Worm (Caenorhabditis elegans): ENCODE data around the gene mgl-3.

The mgl-3 gene

DNA sequence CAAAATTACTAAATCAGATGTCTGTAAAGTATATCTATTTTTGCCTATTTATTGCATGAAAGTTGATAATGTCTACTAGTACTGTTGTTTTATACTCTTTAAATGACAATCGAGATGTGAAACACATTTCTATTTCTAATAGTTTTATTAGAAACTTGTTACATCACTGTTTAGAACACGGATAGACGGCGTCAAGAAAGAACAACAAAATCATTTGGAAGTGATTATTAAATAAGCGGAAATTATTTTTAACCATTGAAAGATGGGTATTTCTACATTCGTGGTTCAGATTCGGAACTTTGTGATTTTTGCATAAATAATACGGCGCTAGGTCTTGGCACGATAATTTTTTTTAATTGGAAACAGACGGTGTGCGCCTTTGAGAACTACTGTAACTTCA lies 34.3 kb downstream of the mgl-3 start (continued):
- TF ChIP-seq hsf-1 (GFP tag; IDR thresholded peaks at IDR 0.05) (peak; percentile 25; the same call in 1 of the 2 replicates), lin-26 (GFP tag; IDR thresholded peaks at IDR 0.05) (no peak), rcor-1 (GFP tag; IDR thresholded peaks at IDR 0.05) (peak; percentile 23; the same call in 1 of the 2 replicates), mxl-1 (tag; optimal IDR thresholded peaks at IDR 0.05) (no peak), tbx-9 (tag; optimal IDR thresholded peaks at IDR 0.05; ENCODE audit: borderline replicate concordance) (no peak), ekl-4 (GFP tag; IDR thresholded peaks at IDR 0.05) (peak; percentile 48; the same call in 1 of the 2 replicates), B0336.3 (GFP tag; IDR thresholded peaks at IDR 0.05) (0 out of 2 replicates have a peak, but pooled peaks have one; percentile 32), B0035.1 (tag; optimal IDR thresholded peaks at IDR 0.05) (no peak), dox-1 (GFP tag; IDR thresholded peaks at IDR 0.05) (no peak; the same call in 1 of the 2 replicates), ztf-6 (GFP tag; IDR thresholded peaks at IDR 0.05) (no peak), tlf-1 (GFP tag; optimal IDR thresholded peaks at IDR 0.05) (peak; percentile 11), zfh-2 (GFP tag; conservative IDR thresholded peaks at IDR 0.05) (no peak), unc-62 (GFP tag; optimal IDR thresholded peaks at IDR 0.05) (no peak), snpc-3.4 (tag; optimal IDR thresholded peaks at IDR 0.05) (peak; percentile 2), ceh-91 (GFP tag; IDR thresholded peaks at IDR 0.05) (0 out of 2 replicates have a peak, but pooled peaks have one; percentile 20), nfya-2 (GFP tag; IDR thresholded peaks at IDR 0.05) (no peak; the same call in 1 of the 2 replicates), lin-35 (GFP tag; optimal IDR thresholded peaks at IDR 0.05) (peak in 1 of 3 experiments; percentile 42), F57C9.4 (tag; optimal IDR thresholded peaks at IDR 0.05) (no peak), pha-4 (tag; optimal IDR thresholded peaks at IDR 0.05) (no peak), tbp1 (GFP tag; optimal IDR thresholded peaks at IDR 0.05) (peak; percentile 31), ztf-3 (GFP tag; optimal IDR thresholded peaks at IDR 0.05) (no peak), lin-54 (GFP tag; optimal IDR thresholded peaks at IDR 0.05) (peak; percentile 39), D2030.7 (GFP tag; IDR thresholded peaks at IDR 0.05) (peak; percentile 55; the same call in 1 of the 2 replicates), F49E8.2 (tag; optimal IDR thresholded peaks at IDR 0.05; ENCODE audit: insufficient read depth) (peak; percentile 57), let-526 (GFP tag; IDR thresholded peaks at IDR 0.05) (no peak), Y79H2A.3 (GFP tag; conservative IDR thresholded peaks at IDR 0.05) (peak; percentile 53; the same call in 1 of the 2 replicates), efl-1 (GFP tag; optimal IDR thresholded peaks at IDR 0.05) (peak; percentile 26), madf-6 (GFP tag; IDR thresholded peaks at IDR 0.05) (peak; percentile 62), ccch-3 (GFP tag; optimal IDR thresholded peaks at IDR 0.05) (no peak), egl-18 (GFP tag; IDR thresholded peaks at IDR 0.05) (no peak), attf-5 (GFP tag; optimal IDR thresholded peaks at IDR 0.05) (no peak), lir-1 (GFP tag; conservative IDR thresholded peaks at IDR 0.05) (0 out of 2 replicates have a peak, but pooled peaks have one; percentile 48), ets-4 (GFP tag; optimal IDR thresholded peaks at IDR 0.05) (no peak), nhr-27 (tag; optimal IDR thresholded peaks at IDR 0.05) (no peak), nfyb-1 (GFP tag; IDR thresholded peaks at IDR 0.05) (0 out of 2 replicates have a peak, but pooled peaks have one; percentile 8), aptf-3 (GFP tag; IDR thresholded peaks at IDR 0.05) (no peak), hlh-12 (tag; optimal IDR thresholded peaks at IDR 0.05) (no peak), F22D6.2 (tag; optimal IDR thresholded peaks at IDR 0.05) (no peak), nhr-90 (tag; optimal IDR thresholded peaks at IDR 0.05) (no peak), T07F8.4 (tag; optimal IDR thresholded peaks at IDR 0.05) (no peak), egl-44 (GFP tag; IDR thresholded peaks at IDR 0.05) (no peak), ama-1 (optimal IDR thresholded peaks at IDR 0.05) (no peak), ama-1 (GFP tag; optimal IDR thresholded peaks at IDR 0.05) (peak in 1 of 2 experiments; percentile 64), gei-17 (GFP tag; optimal IDR thresholded peaks at IDR 0.05) (no peak), sea-2 (GFP tag; IDR thresholded peaks at IDR 0.05) (no peak), C17E4.6 (GFP tag; IDR thresholded peaks at IDR 0.05) (peak; percentile 67; the same call in 1 of the 2 replicates), hrde-1 (tag; optimal IDR thresholded peaks at IDR 0.05; ENCODE audit: borderline replicate concordance) (peak; percentile 79), xnd-1 (tag; optimal IDR thresholded peaks at IDR 0.05) (peak; percentile 33), K11D2.4 (GFP tag; IDR thresholded peaks at IDR 0.05) (no peak)
